Fruit fly (Drosophila melanogaster): Measurements from ENCODE around the gene mew.

mew gene

dm6 chrX:13307189-13307588 lies 48.9 kb upstream of the mew start (continued):
- no peak for TF ChIP-seq sens-2 (GFP tag; IDR thresholded peaks at IDR 0.05)
- peak; percentile 29 for TF ChIP-seq CG8924 (tag; optimal IDR thresholded peaks at IDR 0.05)
- no peak for TF ChIP-seq CG43689 (GFP tag; IDR thresholded peaks at IDR 0.05)
- no peak for TF ChIP-seq Bgb (GFP tag; IDR thresholded peaks at IDR 0.05; ENCODE audit: partially characterized antibody)
- peak; percentile 35 for TF ChIP-seq phol (tag; optimal IDR thresholded peaks at IDR 0.05)
- no peak for TF ChIP-seq CG15011 (GFP tag; optimal IDR thresholded peaks at IDR 0.05)
- no peak for TF ChIP-seq CG1603 (tag; optimal IDR thresholded peaks at IDR 0.05)
- TF ChIP-seq pan (optimal IDR thresholded peaks at IDR 0.05), result no peak
- no peak for TF ChIP-seq pan (GFP tag; optimal IDR thresholded peaks at IDR 0.05 in 1 of 2, IDR thresholded peaks at IDR 0.05 in 1 of 2)
- no peak for TF ChIP-seq CG15479 (GFP tag; optimal IDR thresholded peaks at IDR 0.05)
- TF ChIP-seq lmd (GFP tag; IDR thresholded peaks at IDR 0.05), result peak; percentile 25; the same call in 1 of the 2 replicates
- no peak for TF ChIP-seq insv (GFP tag; optimal IDR thresholded peaks at IDR 0.05)
- peak; percentile 21 for TF ChIP-seq Blimp-1 (GFP tag; optimal IDR thresholded peaks at IDR 0.05)
- TF ChIP-seq Abd-B (GFP tag; optimal IDR thresholded peaks at IDR 0.05), result no peak
- TF ChIP-seq Adf1 (GFP tag; IDR thresholded peaks at IDR 0.05), result no peak
- no peak for TF ChIP-seq da (GFP tag; optimal IDR thresholded peaks at IDR 0.05)
- TF ChIP-seq B-H2 (GFP tag; optimal IDR thresholded peaks at IDR 0.05), result no peak
- TF ChIP-seq ro (GFP tag; IDR thresholded peaks at IDR 0.05), result no peak
- TF ChIP-seq CG17328 (GFP tag; IDR thresholded peaks at IDR 0.05), result 0 out of 2 replicates have a peak, but pooled peaks have one; percentile 19
- no peak for TF ChIP-seq jing (GFP tag; optimal IDR thresholded peaks at IDR 0.05)
- no peak for TF ChIP-seq HLH54F (GFP tag; optimal IDR thresholded peaks at IDR 0.05)
- no peak for TF ChIP-seq CG15514 (GFP tag; optimal IDR thresholded peaks at IDR 0.05)
- no peak for TF ChIP-seq ewg (GFP tag; optimal IDR thresholded peaks at IDR 0.05)
- TF ChIP-seq C15 (GFP tag; IDR thresholded peaks at IDR 0.05), result no peak
- no peak for TF ChIP-seq maf-S (GFP tag; optimal IDR thresholded peaks at IDR 0.05)
- peak; percentile 3 for TF ChIP-seq sug (tag; optimal IDR thresholded peaks at IDR 0.05)
- TF ChIP-seq Pdp1 (GFP tag; optimal IDR thresholded peaks at IDR 0.05), result peak; percentile 1 to 8
- no peak for TF ChIP-seq caup (GFP tag; optimal IDR thresholded peaks at IDR 0.05; ENCODE audit: severe bottlenecking)
- 0 out of 2 replicates have a peak, but pooled peaks have one; percentile 9 for TF ChIP-seq CG6689 (GFP tag; IDR thresholded peaks at IDR 0.05)
- no peak for TF ChIP-seq Antp (GFP tag; optimal IDR thresholded peaks at IDR 0.05)
- TF ChIP-seq z (GFP tag; IDR thresholded peaks at IDR 0.05), result no peak
- no peak for TF ChIP-seq lbe (GFP tag; optimal IDR thresholded peaks at IDR 0.05)
- peak; percentile 37 for TF ChIP-seq CG18262 (tag; optimal IDR thresholded peaks at IDR 0.05)
- TF ChIP-seq CG12391 (tag; optimal IDR thresholded peaks at IDR 0.05), result peak; percentile 32
- no peak for TF ChIP-seq fd3F (GFP tag; optimal IDR thresholded peaks at IDR 0.05)
- no peak for TF ChIP-seq CG33557 (GFP tag; optimal IDR thresholded peaks at IDR 0.05)
- no peak for TF ChIP-seq pros (GFP tag; optimal IDR thresholded peaks at IDR 0.05)
- no peak for TF ChIP-seq HmgZ (tag; optimal IDR thresholded peaks at IDR 0.05)
- peak; percentile 51 for TF ChIP-seq CG13424 (tag; optimal IDR thresholded peaks at IDR 0.05)
- no peak for TF ChIP-seq ase (GFP tag; IDR thresholded peaks at IDR 0.05)
- no peak for TF ChIP-seq CG10274 (GFP tag; optimal IDR thresholded peaks at IDR 0.05)
- no peak for TF ChIP-seq ham (GFP tag; IDR thresholded peaks at IDR 0.05)
- TF ChIP-seq NK7.1 (GFP tag; optimal IDR thresholded peaks at IDR 0.05), result no peak
- no peak for TF ChIP-seq CG6175 (GFP tag; IDR thresholded peaks at IDR 0.05)
- TF ChIP-seq kah (GFP tag; optimal IDR thresholded peaks at IDR 0.05), result no peak
- peak; percentile 38 for TF ChIP-seq Meics (GFP tag; optimal IDR thresholded peaks at IDR 0.05)
- TF ChIP-seq Ssrp (tag; optimal IDR thresholded peaks at IDR 0.05), result peak; percentile 55
- TF ChIP-seq chn (GFP tag; optimal IDR thresholded peaks at IDR 0.05), result no peak
- TF ChIP-seq jumu (GFP tag; optimal IDR thresholded peaks at IDR 0.05), result no peak
- no peak for TF ChIP-seq CG2199 (GFP tag; IDR thresholded peaks at IDR 0.05)
- no peak for TF ChIP-seq Taf1 (GFP tag; IDR thresholded peaks at IDR 0.05)
